Worm (Caenorhabditis elegans): ENCODE measurements around the gene cln-3.3.

- TF ChIP-seq ceh-13 (GFP tag; optimal IDR thresholded peaks at IDR 0.05) (no peak), ama-1 (optimal IDR thresholded peaks at IDR 0.05) (no peak), pes-1 (GFP tag; IDR thresholded peaks at IDR 0.05) (no peak), flt-1 (GFP tag; IDR thresholded peaks at IDR 0.05) (no peak), tbx-11 (GFP tag; IDR thresholded peaks at IDR 0.05) (no peak), ceh-36 (tag; optimal IDR thresholded peaks at IDR 0.05) (no peak), B0310.2 (tag; optimal IDR thresholded peaks at IDR 0.05) (no peak), F13C5.2 (tag; optimal IDR thresholded peaks at IDR 0.05) (no peak)
Observed at ce11 chrV:8667230-8668021, 15.4 kb upstream of the cln-3.3 start.
